Fruit fly (Drosophila melanogaster) whole organism, prepupa: ENCODE data around the gene Shaw.
A peak's percentile ranks its signal among the peaks of the same experiment; 100 is the strongest.

Source experiments
- Blimp-1 ChIP-seq: fragments of 200-800 bp; sonication (Bioruptor generic); optimal IDR thresholded peaks from 3 replicates; lab custom pipeline; 2017; ENCODE audit warnings: missing biosample characterization, missing genetic modification characterization, mild to moderate bottlenecking, moderate library complexity, missing genetic modification reagents
- CG10631 ChIP-seq: fragments of 200-800 bp; sonication (Bioruptor generic); optimal IDR thresholded peaks from 2 replicates; lab custom pipeline; 2016; ENCODE audit warnings: missing biosample characterization, missing genetic modification characterization
- CG11294 ChIP-seq: fragments of 200-800 bp; sonication (Bioruptor generic); IDR thresholded peaks from 2 replicates; pipeline ENCODE4 v1.3.6; 2022; ENCODE audit warnings: missing biosample characterization, missing genetic modification characterization
- CG15336 ChIP-seq: fragments of 200-800 bp; sonication (Bioruptor generic); IDR thresholded peaks from 2 replicates; pipeline ENCODE4 v1.3.6; 2022; ENCODE audit warnings: missing biosample characterization, missing genetic modification characterization
- CG1621 ChIP-seq: fragments of 200-800 bp; sonication (Bioruptor generic); optimal IDR thresholded peaks from 3 replicates; lab custom pipeline; 2018; ENCODE audit warnings: missing biosample characterization, mild to moderate bottlenecking, missing genetic modification characterization
- CG16779 ChIP-seq: fragments of 200-800 bp; sonication (Bioruptor generic); optimal IDR thresholded peaks from 3 replicates; lab custom pipeline; 2017; ENCODE audit warnings: missing biosample characterization, mild to moderate bottlenecking, missing genetic modification characterization
- CG3032 ChIP-seq: fragments of 200-800 bp; optimal IDR thresholded peaks from 2 replicates; lab custom pipeline; 2019; ENCODE audit warnings: missing biosample characterization, mild to moderate bottlenecking, missing genetic modification characterization, moderate library complexity
- CG31627 ChIP-seq: fragments of 200-800 bp; sonication (Bioruptor generic); optimal IDR thresholded peaks from 3 replicates; lab custom pipeline; 2016; ENCODE audit warnings: missing biosample characterization, missing genetic modification characterization
- CG34406 ChIP-seq: fragments of 200-800 bp; sonication (Bioruptor generic); optimal IDR thresholded peaks from 3 replicates; lab custom pipeline; 2016; ENCODE audit warnings: missing biosample characterization, missing genetic modification characterization
- CG3919 ChIP-seq: fragments of 200-800 bp; sonication (Bioruptor generic); optimal IDR thresholded peaks from 3 replicates; lab custom pipeline; 2016; ENCODE audit warnings: missing biosample characterization, missing genetic modification characterization
- CG4318 ChIP-seq: fragments of 200-800 bp; sonication (Bioruptor generic); optimal IDR thresholded peaks from 3 replicates; lab custom pipeline; 2017; ENCODE audit warnings: missing biosample characterization, mild to moderate bottlenecking, missing genetic modification characterization
- CG6163 ChIP-seq: fragments of 200-800 bp; sonication (Bioruptor generic); IDR thresholded peaks from 3 replicates; pipeline ENCODE4 v1.3.6; 2022; ENCODE audit warnings: missing biosample characterization, missing genetic modification characterization
- CG6276 ChIP-seq: fragments of 200-800 bp; sonication (Bioruptor generic); optimal IDR thresholded peaks from 2 replicates; lab custom pipeline; 2017; ENCODE audit warnings: missing biosample characterization, mild to moderate bottlenecking, missing genetic modification characterization
- CG6854 ChIP-seq: fragments of 200-800 bp; sonication (Bioruptor generic); optimal IDR thresholded peaks from 2 replicates; lab custom pipeline; 2017; ENCODE audit warnings: missing biosample characterization, mild to moderate bottlenecking, missing genetic modification characterization
- CG7368 ChIP-seq: fragments of 200-800 bp; sonication (Bioruptor generic); optimal IDR thresholded peaks from 3 replicates; lab custom pipeline; 2016; ENCODE audit warnings: missing biosample characterization, missing genetic modification characterization
- CG8319 ChIP-seq: fragments of 200-800 bp; sonication (Bioruptor generic); optimal IDR thresholded peaks from 3 replicates; lab custom pipeline; 2016; ENCODE audit warnings: missing biosample characterization, missing genetic modification characterization
- CG8632 ChIP-seq: fragments of 200-800 bp; sonication (Bioruptor generic); optimal IDR thresholded peaks from 3 replicates; lab custom pipeline; 2016; ENCODE audit warnings: missing biosample characterization, missing genetic modification characterization
- CG9139 ChIP-seq: fragments of 200-800 bp; sonication (Bioruptor generic); optimal IDR thresholded peaks from 3 replicates; lab custom pipeline; 2017; ENCODE audit warnings: missing biosample characterization, mild to moderate bottlenecking, missing genetic modification characterization
- Eip75B ChIP-seq: fragments of 200-800 bp; sonication (Bioruptor generic); optimal IDR thresholded peaks from 3 replicates; lab custom pipeline; 2016; ENCODE audit warnings: missing biosample characterization, missing genetic modification characterization
- Eip78C ChIP-seq: fragments of 200-800 bp; sonication (Bioruptor generic); peaks from one replicate; lab custom pipeline; 2016; ENCODE audit warnings: missing biosample characterization, missing genetic modification characterization
- Eip93F ChIP-seq: fragments of 200-800 bp; sonication (Bioruptor generic); optimal IDR thresholded peaks from 2 replicates; lab custom pipeline; 2016; ENCODE audit warnings: missing biosample characterization, mild to moderate bottlenecking, missing genetic modification characterization
- Ets21C ChIP-seq: fragments of 200-800 bp; sonication (Bioruptor generic); optimal IDR thresholded peaks from 3 replicates; lab custom pipeline; 2016; ENCODE audit warnings: missing biosample characterization, missing genetic modification characterization
- Hr38 ChIP-seq: sonication (Bioruptor generic); optimal IDR thresholded peaks from 2 replicates; lab custom pipeline; 2016; ENCODE audit warnings: missing biosample characterization, missing genetic modification characterization
- Hr39 ChIP-seq: fragments of 200-800 bp; sonication (Bioruptor generic); optimal IDR thresholded peaks from 2 replicates; lab custom pipeline; 2016; ENCODE audit warnings: missing biosample characterization, missing genetic modification characterization
- Hr4 ChIP-seq: fragments of 200-800 bp; sonication (Bioruptor generic); optimal IDR thresholded peaks from 3 replicates; lab custom pipeline; 2016; ENCODE audit warnings: missing biosample characterization, missing genetic modification characterization
- Lpt ChIP-seq: fragments of 200-800 bp; sonication (Bioruptor generic); optimal IDR thresholded peaks from 3 replicates; lab custom pipeline; 2016; ENCODE audit warnings: missing biosample characterization, missing genetic modification characterization
- Met ChIP-seq: fragments of 200-800 bp; sonication (Bioruptor generic); optimal IDR thresholded peaks from 3 replicates; lab custom pipeline; 2016; ENCODE audit warnings: missing biosample characterization, missing genetic modification characterization
- Smox ChIP-seq: fragments of 200-800 bp; sonication (Bioruptor generic); optimal IDR thresholded peaks from 3 replicates; lab custom pipeline; 2016; ENCODE audit warnings: missing biosample characterization, missing genetic modification characterization
- Sox102F ChIP-seq: fragments of 200-800 bp; sonication (Bioruptor generic); optimal IDR thresholded peaks from 2 replicates; lab custom pipeline; 2016; ENCODE audit warnings: missing biosample characterization, mild to moderate bottlenecking, missing genetic modification characterization
- Sox15 ChIP-seq: fragments of 200-800 bp; sonication (Bioruptor generic); optimal IDR thresholded peaks from 3 replicates; lab custom pipeline; 2016; ENCODE audit warnings: missing biosample characterization, missing genetic modification characterization
- acj6 ChIP-seq: fragments of 200-800 bp; sonication (Bioruptor generic); optimal IDR thresholded peaks from 3 replicates; lab custom pipeline; 2016; ENCODE audit warnings: missing biosample characterization, missing genetic modification characterization
- dac ChIP-seq: fragments of 200-800 bp; sonication (Bioruptor generic); optimal IDR thresholded peaks from 2 replicates; lab custom pipeline; 2017; ENCODE audit warnings: missing biosample characterization, mild to moderate bottlenecking, missing genetic modification characterization
- dsx ChIP-seq: fragments of 200-800 bp; optimal IDR thresholded peaks from 3 replicates; lab custom pipeline; 2019; ENCODE audit warnings: missing biosample characterization, mild to moderate bottlenecking, missing genetic modification characterization, moderate library complexity; ENCODE audit not compliant: poor library complexity, severe bottlenecking
- eg ChIP-seq: fragments of 200-800 bp; sonication (Bioruptor generic); IDR thresholded peaks from 3 replicates; pipeline ENCODE4 v1.3.6; 2022; ENCODE audit warnings: missing biosample characterization, missing genetic modification characterization
- fd59A ChIP-seq: fragments of 200-800 bp; sonication (Bioruptor generic); optimal IDR thresholded peaks from 2 replicates; lab custom pipeline; 2017; ENCODE audit warnings: missing biosample characterization, mild to moderate bottlenecking, missing genetic modification characterization, missing genetic modification reagents
- fd85E ChIP-seq: fragments of 200-800 bp; sonication (Bioruptor generic); optimal IDR thresholded peaks from 3 replicates; lab custom pipeline; 2016; ENCODE audit warnings: missing biosample characterization, missing genetic modification characterization
- lz ChIP-seq: fragments of 200-800 bp; sonication (Bioruptor generic); optimal IDR thresholded peaks from 3 replicates; lab custom pipeline; 2016; ENCODE audit warnings: missing biosample characterization, missing genetic modification characterization
- pdm3 ChIP-seq: fragments of 200-800 bp; sonication (Bioruptor generic); optimal IDR thresholded peaks from 3 replicates; lab custom pipeline; 2016; ENCODE audit warnings: missing biosample characterization, missing genetic modification characterization
- svp ChIP-seq: fragments of 200-800 bp; sonication (Bioruptor generic); peaks from one replicate; lab custom pipeline; 2016; ENCODE audit warnings: missing biosample characterization, missing genetic modification characterization
- topi ChIP-seq: fragments of 200-800 bp; sonication (Bioruptor generic); optimal IDR thresholded peaks from 3 replicates; lab custom pipeline; 2016; ENCODE audit warnings: missing biosample characterization, missing genetic modification characterization
- vri ChIP-seq: fragments of 200-800 bp; sonication (Bioruptor generic); optimal IDR thresholded peaks from 3 replicates; lab custom pipeline; 2016; ENCODE audit warnings: missing biosample characterization, mild to moderate bottlenecking, missing genetic modification characterization

The Shaw gene

dm6 chr2L:3772937-3773623, 55.1 kb downstream of the Shaw start (continued):
- TF ChIP-seq dsx (GFP tag; lab: Kevin White, UChicago) = peak; percentile 46
- peak; percentile 32; the same call in 1 of the 3 replicates for TF ChIP-seq CG6163 (GFP tag; lab: Robert Waterston, UW)
- TF ChIP-seq svp (GFP tag; lab: Kevin White, UChicago) = peak; percentile 91
- TF ChIP-seq CG4318 (GFP tag; lab: Kevin White, UChicago) = peak; percentile 67
- peak; percentile 68 for TF ChIP-seq CG6276 (GFP tag; lab: Kevin White, UChicago)
- TF ChIP-seq CG8319 (GFP tag; lab: Kevin White, UChicago) = peak; percentile 60
- peak; percentile 79 for TF ChIP-seq acj6 (GFP tag; lab: Kevin White, UChicago)
- no peak for TF ChIP-seq Hr38 (GFP tag; lab: Kevin White, UChicago)
- peak; percentile 15 for TF ChIP-seq vri (GFP tag; lab: Kevin White, UChicago)
- TF ChIP-seq dac (GFP tag; lab: Kevin White, UChicago) = peak; percentile 39
- peak; percentile 83 for TF ChIP-seq topi (GFP tag; lab: Kevin White, UChicago)
- peak; percentile 76 for TF ChIP-seq Eip75B
- TF ChIP-seq Lpt (GFP tag; lab: Kevin White, UChicago) = peak; percentile 70
- TF ChIP-seq CG16779 (tag; lab: Kevin White, UChicago) = peak; percentile 50
- peak; percentile 31 for TF ChIP-seq Blimp-1 (GFP tag; lab: Kevin White, UChicago)
- peak; percentile 76 for TF ChIP-seq lz (GFP tag; lab: Kevin White, UChicago)
- peak; percentile 69 for TF ChIP-seq CG1621 (tag; lab: Kevin White, UChicago)
- peak; percentile 49 for TF ChIP-seq Ets21C (GFP tag; lab: Kevin White, UChicago)
- peak; percentile 55 for TF ChIP-seq Sox102F (GFP tag; lab: Kevin White, UChicago)
- TF ChIP-seq Sox15 (GFP tag; lab: Kevin White, UChicago) = peak; percentile 35
- no peak for TF ChIP-seq CG9139 (GFP tag; lab: Kevin White, UChicago)
- peak; percentile 53 for TF ChIP-seq fd59A (GFP tag; lab: Kevin White, UChicago)
- TF ChIP-seq Smox = peak; percentile 76
- peak; percentile 78 for TF ChIP-seq CG8632 (GFP tag; lab: Kevin White, UChicago)
- TF ChIP-seq CG11294 (GFP tag; lab: Robert Waterston, UW) = no peak
- 0 out of 3 replicates have a peak, but pooled peaks have one; percentile 30 for TF ChIP-seq eg (GFP tag; lab: Robert Waterston, UW)
- TF ChIP-seq Eip78C = peak; percentile 96
- no peak for TF ChIP-seq CG6854 (GFP tag; lab: Kevin White, UChicago)
- no peak for TF ChIP-seq fd85E (GFP tag; lab: Kevin White, UChicago)
- peak; percentile 67 for TF ChIP-seq Hr39
- TF ChIP-seq CG3919 (GFP tag; lab: Kevin White, UChicago) = peak; percentile 75
- peak; percentile 79 for TF ChIP-seq pdm3 (GFP tag; lab: Kevin White, UChicago)
- no peak for TF ChIP-seq Eip93F (GFP tag; lab: Kevin White, UChicago)
- TF ChIP-seq CG15336 (GFP tag; lab: Robert Waterston, UW) = peak; percentile 54; the same call in 1 of the 2 replicates
- peak; percentile 80 for TF ChIP-seq CG34406 (GFP tag; lab: Kevin White, UChicago)
- TF ChIP-seq Hr4 = peak; percentile 76
- peak; percentile 82 for TF ChIP-seq CG10631 (GFP tag; lab: Kevin White, UChicago)
- peak; percentile 63 for TF ChIP-seq CG31627 (GFP tag; lab: Kevin White, UChicago)
- TF ChIP-seq CG7368 (GFP tag; lab: Kevin White, UChicago) = peak; percentile 32
- TF ChIP-seq, all 60 proteins: peak for 52

- no peak for TF ChIP-seq CG10631 (GFP tag; lab: Kevin White, UChicago)
- TF ChIP-seq CG31627 (GFP tag; lab: Kevin White, UChicago) = no peak
- no peak for TF ChIP-seq Met (GFP tag; lab: Kevin White, UChicago)
- TF ChIP-seq CG3032 (tag; lab: Kevin White, UChicago) = no peak
- TF ChIP-seq topi (GFP tag; lab: Kevin White, UChicago) = no peak
Observed at dm6 chr2L:3773624-3773978, 55.6 kb downstream of the Shaw start.
